Worm (Caenorhabditis elegans): ENCODE results near the gene ttbk-5.

DNA sequence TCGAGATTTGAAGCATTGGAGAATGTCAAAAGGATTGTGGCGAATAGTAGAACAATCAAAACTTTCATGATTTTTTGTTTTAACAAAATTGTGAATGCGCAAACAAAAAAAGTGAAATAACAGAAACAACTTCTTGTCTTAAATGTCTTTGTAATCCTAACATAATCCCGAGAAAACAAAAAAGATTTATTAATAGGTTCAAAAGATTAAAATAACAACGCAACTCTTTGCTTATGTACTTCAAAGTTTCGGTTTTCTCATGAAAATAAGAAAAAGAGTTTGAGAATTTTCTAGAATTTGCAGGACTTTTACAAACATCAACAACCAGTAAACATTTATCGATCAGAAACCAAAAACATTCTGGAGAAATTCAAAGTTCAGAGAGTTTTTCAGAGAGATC lies 681 bp upstream of the ttbk-5 start, which contains the start of gene ttr-39:
- TF ChIP-seq him-1 (tag; optimal IDR thresholded peaks at IDR 0.05) (no peak), W03F9.2 (tag; optimal IDR thresholded peaks at IDR 0.05) (no peak)

Measured in whole organism, L4/young adult.